Worm (Caenorhabditis elegans) whole organism, young adult: ENCODE measurements around the gene nhr-19.

ENCODE experiments used
- B0261.1 ChIP-seq: sonication (generic microtip); optimal IDR thresholded peaks from 2 replicates; lab custom pipeline; 2016; ENCODE audit warnings: mild to moderate bottlenecking, missing genetic modification characterization, moderate library complexity, missing compliant biosample characterization
- B0336.3 ChIP-seq: fragments of 200-800 bp; sonication (Bioruptor generic); IDR thresholded peaks from 2 replicates; pipeline ENCODE4 v1.3.6; 2022; ENCODE audit warnings: missing genetic modification characterization, missing compliant biosample characterization
- D2030.7 ChIP-seq: fragments of 200-800 bp; sonication (Bioruptor generic); IDR thresholded peaks from 2 replicates; pipeline ENCODE4 v1.3.6; 2022; ENCODE audit warnings: missing genetic modification reagents, missing genetic modification characterization, missing compliant biosample characterization
- F23B12.7 ChIP-seq: sonication (generic microtip); optimal IDR thresholded peaks from 2 replicates; lab custom pipeline; 2017; ENCODE audit warnings: missing genetic modification characterization, mild to moderate bottlenecking, missing compliant biosample characterization, antibody characterized with exemption, moderate library complexity; ENCODE audit not compliant: insufficient read depth
- K11D2.4 ChIP-seq: fragments of 200-800 bp; sonication (Bioruptor generic); IDR thresholded peaks from 2 replicates; pipeline ENCODE4 v1.3.6; 2022; ENCODE audit warnings: missing genetic modification reagents, missing genetic modification characterization, missing compliant biosample characterization
- K12H6.12 ChIP-seq: fragments of 200-800 bp; sonication (Bioruptor generic); optimal IDR thresholded peaks from 2 replicates; lab custom pipeline; 2018; ENCODE audit warnings: mild to moderate bottlenecking, missing genetic modification characterization, missing compliant biosample characterization
- atf-7 ChIP-seq: sonication (generic microtip); optimal IDR thresholded peaks from 2 replicates; lab custom pipeline; 2017; ENCODE audit warnings: mild to moderate bottlenecking, missing genetic modification characterization, missing compliant biosample characterization
- attf-3 ChIP-seq: fragments of 200-800 bp; sonication (Bioruptor generic); conservative IDR thresholded peaks from 2 replicates; pipeline ENCODE4 v1.3.6; 2022; ENCODE audit warnings: missing genetic modification reagents, missing genetic modification characterization, missing compliant biosample characterization
- attf-5 ChIP-seq: fragments of 200-800 bp; sonication (Bioruptor generic); optimal IDR thresholded peaks from 2 replicates; lab custom pipeline; 2018; ENCODE audit warnings: mild to moderate bottlenecking, missing genetic modification characterization, missing compliant biosample characterization
- cebp-1 ChIP-seq, 2 experiments: fragments of 200-800 bp in 1 of 2; sonication (Bioruptor generic) in 1 of 2; sonication (generic microtip) in 1 of 2; IDR thresholded peaks in 1 of 2; optimal IDR thresholded peaks in 1 of 2; 2 replicates each; pipeline versions ENCODE4 v1.3.6 to Lab custom; 2017 to 2022; ENCODE audit warnings: missing compliant biosample characterization in 2 of 2, missing genetic modification characterization in 2 of 2, mild to moderate bottlenecking in 1 of 2, missing genetic modification reagents in 1 of 2, moderate library complexity in 1 of 2
- ceh-27 ChIP-seq: fragments of 200-800 bp; sonication (Bioruptor generic); optimal IDR thresholded peaks from 2 replicates; lab custom pipeline; 2018; ENCODE audit warnings: mild to moderate bottlenecking, missing genetic modification characterization, moderate library complexity, missing compliant biosample characterization
- ceh-40 ChIP-seq: fragments of 200-800 bp; sonication (Bioruptor generic); IDR thresholded peaks from 2 replicates; pipeline ENCODE4 v1.3.6; 2022; ENCODE audit warnings: missing genetic modification characterization, missing compliant biosample characterization
- chd-7 ChIP-seq: sonication (generic microtip); optimal IDR thresholded peaks from 2 replicates; lab custom pipeline; 2016; ENCODE audit warnings: mild to moderate bottlenecking, missing genetic modification characterization, moderate library complexity, missing compliant biosample characterization
- die-1 ChIP-seq: sonication (generic microtip); optimal IDR thresholded peaks from 2 replicates; lab custom pipeline; 2016; ENCODE audit warnings: missing genotype, mild to moderate bottlenecking, missing genetic modification characterization, missing compliant biosample characterization
- dox-1 ChIP-seq: fragments of 200-800 bp; sonication (Bioruptor generic); IDR thresholded peaks from 2 replicates; pipeline ENCODE4 v1.3.6; 2022; ENCODE audit warnings: missing genetic modification reagents, missing genetic modification characterization, missing compliant biosample characterization
- dpff-1 ChIP-seq: sonication (generic microtip); optimal IDR thresholded peaks from 2 replicates; lab custom pipeline; 2017; ENCODE audit warnings: mild to moderate bottlenecking, missing genetic modification characterization, missing compliant biosample characterization
- egrh-3 ChIP-seq: fragments of 200-800 bp; sonication (Bioruptor generic); IDR thresholded peaks from 2 replicates; pipeline ENCODE4 v1.3.6; 2022; ENCODE audit warnings: missing genetic modification reagents, missing genetic modification characterization, missing compliant biosample characterization
- gei-17 ChIP-seq: fragments of 200-800 bp; sonication (Bioruptor generic); optimal IDR thresholded peaks from 2 replicates; lab custom pipeline; 2018; ENCODE audit warnings: mild to moderate bottlenecking, missing genetic modification characterization, missing compliant biosample characterization
- hmg-1.2 ChIP-seq: fragments of 200-800 bp; sonication (Bioruptor generic); IDR thresholded peaks from 2 replicates; pipeline ENCODE4 v1.3.6; 2022; ENCODE audit warnings: missing genetic modification reagents, missing genetic modification characterization, missing compliant biosample characterization
- let-526 ChIP-seq: fragments of 200-800 bp; sonication (Bioruptor generic); IDR thresholded peaks from 2 replicates; pipeline ENCODE4 v1.3.6; 2022; ENCODE audit warnings: missing genetic modification reagents, missing genetic modification characterization, missing compliant biosample characterization
- lin-26 ChIP-seq: fragments of 200-800 bp; sonication (Bioruptor generic); IDR thresholded peaks from 2 replicates; pipeline ENCODE4 v1.3.6; 2022; ENCODE audit warnings: missing genetic modification reagents, missing genetic modification characterization, missing compliant biosample characterization
- lin-35 ChIP-seq, 3 experiments: fragments of 150-350 bp in 2 of 3; sonication (generic microtip) in 1 of 3; optimal IDR thresholded peaks; 2 replicates each; lab custom pipeline; 2014 to 2018; ENCODE audit warnings: missing biosample characterization in 3 of 3, missing genetic modification characterization in 3 of 3, missing genetic modification reagents in 3 of 3
- lin-40 ChIP-seq: sonication (generic microtip); optimal IDR thresholded peaks from 2 replicates; lab custom pipeline; 2016; ENCODE audit warnings: missing genetic modification characterization, mild to moderate bottlenecking, missing compliant biosample characterization, missing genotype, missing genetic modification reagents
- lin-54 ChIP-seq: fragments of 200-800 bp; sonication (Bioruptor generic); optimal IDR thresholded peaks from 2 replicates; lab custom pipeline; 2018; ENCODE audit warnings: mild to moderate bottlenecking, missing genetic modification characterization, missing compliant biosample characterization
- mcd-1 ChIP-seq: fragments of 200-800 bp; sonication (Bioruptor generic); IDR thresholded peaks from 2 replicates; pipeline ENCODE4 v1.3.6; 2022; ENCODE audit warnings: missing genetic modification reagents, missing genetic modification characterization, missing compliant biosample characterization
- mes-4 ChIP-seq: sonication (generic microtip); optimal IDR thresholded peaks from 2 replicates; lab custom pipeline; 2016; ENCODE audit warnings: missing genotype, missing genetic modification characterization, missing compliant biosample characterization
- nfyb-1 ChIP-seq: fragments of 200-800 bp; sonication (Bioruptor generic); IDR thresholded peaks from 2 replicates; pipeline ENCODE4 v1.3.6; 2022; ENCODE audit warnings: missing genetic modification reagents, missing genetic modification characterization, missing compliant biosample characterization
- nhr-27 ChIP-seq: fragments of 200-800 bp; sonication (Bioruptor generic); optimal IDR thresholded peaks from 2 replicates; lab custom pipeline; 2018; ENCODE audit warnings: mild to moderate bottlenecking, missing genetic modification characterization, moderate library complexity, missing compliant biosample characterization
- nhr-80 ChIP-seq: sonication (generic microtip); optimal IDR thresholded peaks from 2 replicates; lab custom pipeline; 2016; ENCODE audit warnings: missing genetic modification characterization, missing compliant biosample characterization
- pbrm-1 ChIP-seq: fragments of 200-800 bp; sonication (Bioruptor generic); IDR thresholded peaks from 2 replicates; pipeline ENCODE4 v1.3.6; 2022; ENCODE audit warnings: missing genetic modification reagents, missing genetic modification characterization, missing compliant biosample characterization
- rcor-1 ChIP-seq: fragments of 200-800 bp; sonication (Bioruptor generic); IDR thresholded peaks from 2 replicates; pipeline ENCODE4 v1.3.6; 2022; ENCODE audit warnings: missing genetic modification reagents, missing genetic modification characterization, missing compliant biosample characterization
- repo-1 ChIP-seq: sonication (generic microtip); optimal IDR thresholded peaks from 2 replicates; lab custom pipeline; 2017; ENCODE audit warnings: mild to moderate bottlenecking, missing genetic modification characterization, missing compliant biosample characterization
- sea-2 ChIP-seq: fragments of 200-800 bp; sonication (Bioruptor generic); IDR thresholded peaks from 2 replicates; pipeline ENCODE4 v1.3.6; 2022; ENCODE audit warnings: missing genetic modification characterization, missing compliant biosample characterization
- snpc-1.1 ChIP-seq: sonication (generic microtip); optimal IDR thresholded peaks from 2 replicates; lab custom pipeline; 2017; ENCODE audit warnings: missing genetic modification characterization, mild to moderate bottlenecking, missing compliant biosample characterization, antibody characterized with exemption, moderate library complexity, missing genotype, missing genetic modification reagents; ENCODE audit not compliant: insufficient read depth
- snpc-1.3 ChIP-seq: sonication (generic microtip); optimal IDR thresholded peaks from 2 replicates; lab custom pipeline; 2017; ENCODE audit warnings: missing genetic modification characterization, mild to moderate bottlenecking, missing compliant biosample characterization, antibody characterized with exemption, moderate library complexity, missing genotype, missing genetic modification reagents; ENCODE audit not compliant: insufficient read depth
- snpc-4 ChIP-seq, 5 experiments: fragments of 150-350 bp in 1 of 5; sonication (generic microtip) in 4 of 5; optimal IDR thresholded peaks; 2 replicates each; lab custom pipeline; 2014 to 2018; ENCODE audit warnings: missing genetic modification characterization in 5 of 5, missing biosample characterization in 3 of 5, antibody characterized with exemption in 2 of 5, mild to moderate bottlenecking in 2 of 5, missing compliant biosample characterization in 2 of 5, missing genotype in 2 of 5, moderate library complexity in 2 of 5, missing genetic modification reagents in 1 of 5
- somi-1 ChIP-seq: fragments of 200-800 bp; sonication (Bioruptor generic); optimal IDR thresholded peaks from 2 replicates; lab custom pipeline; 2018; ENCODE audit warnings: mild to moderate bottlenecking, missing genetic modification characterization, missing compliant biosample characterization
- tbx-9 ChIP-seq: sonication (generic microtip); optimal IDR thresholded peaks from 2 replicates; lab custom pipeline; 2016; ENCODE audit warnings: borderline replicate concordance, missing genetic modification characterization, inconsistent platforms, missing compliant biosample characterization
- unc-62 ChIP-seq: fragments of 150-350 bp; optimal IDR thresholded peaks from 2 replicates; lab custom pipeline; 2014; ENCODE audit warnings: missing biosample characterization, missing genetic modification reagents, missing genetic modification characterization
- zfh-2 ChIP-seq: fragments of 200-800 bp; sonication (Bioruptor generic); conservative IDR thresholded peaks from 2 replicates; pipeline ENCODE4 v1.3.6; 2022; ENCODE audit warnings: missing genetic modification reagents, missing genetic modification characterization, missing compliant biosample characterization
- ztf-18 ChIP-seq: sonication (generic microtip); optimal IDR thresholded peaks from 2 replicates; lab custom pipeline; 2016; ENCODE audit warnings: missing genotype, mild to moderate bottlenecking, missing genetic modification characterization, missing compliant biosample characterization

Gene nhr-19

ce11 chrII:9646928-9647838 is 41.9 kb upstream of the nhr-19 start, which contains the start of gene sqv-8 (continued):
- no peak for TF ChIP-seq mes-4 (tag; lab: Kevin White, UChicago)
- TF ChIP-seq snpc-1.3: peak; percentile 70
- TF ChIP-seq dox-1 (GFP tag; lab: Robert Waterston, UW): 0 out of 2 replicates have a peak, but pooled peaks have one; percentile 17
- TF ChIP-seq D2030.7: peak; percentile 62; the same call in 1 of the 2 replicates
- no peak for TF ChIP-seq lin-35 (GFP tag; optimal IDR thresholded peaks at IDR 0.05; lab: Kevin White, UChicago)
- TF ChIP-seq ztf-18 (tag; lab: Kevin White, UChicago): no peak
- no peak for TF ChIP-seq ceh-27 (GFP tag; lab: Kevin White, UChicago)
- TF ChIP-seq tbx-9 (tag; lab: Kevin White, UChicago): no peak
- no peak for TF ChIP-seq B0261.1
- TF ChIP-seq F23B12.7 (tag; lab: Kevin White, UChicago): peak; percentile 12
- TF ChIP-seq nhr-80: peak; percentile 65
- TF ChIP-seq die-1 (tag; lab: Kevin White, UChicago): no peak
- TF ChIP-seq, all 124 proteins: peak for 18

DNA sequence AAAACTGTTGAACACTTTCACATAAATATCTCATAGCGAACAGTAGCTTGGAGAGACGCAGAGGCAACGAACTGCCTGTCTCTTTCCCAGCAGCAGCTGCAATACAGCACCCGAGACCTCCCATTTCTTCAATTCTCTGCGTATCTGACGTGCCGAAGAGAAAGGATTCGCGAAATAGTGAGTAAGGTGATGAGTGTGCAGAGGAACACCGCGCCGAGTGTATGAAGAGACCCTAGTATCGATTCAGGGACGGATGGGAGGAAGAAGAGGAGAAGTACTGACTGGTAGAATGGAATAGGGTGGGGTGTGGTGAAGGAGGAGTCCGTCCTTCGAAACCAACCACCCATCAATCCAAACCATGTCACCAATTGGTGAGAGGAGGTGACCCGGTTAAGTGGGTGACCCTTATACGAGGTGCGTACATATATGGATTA is 40.8 kb upstream of the nhr-19 start:
- TF ChIP-seq D2030.7 (no peak), lin-35 (GFP tag; optimal IDR thresholded peaks at IDR 0.05; lab: Kevin White, UChicago) (peak in 1 of 3 experiments; percentile 51), egrh-3 (GFP tag; lab: Robert Waterston, UW) (peak; percentile 46; the same call in 1 of the 2 replicates), let-526 (GFP tag; lab: Robert Waterston, UW) (no peak), pbrm-1 (GFP tag; lab: Robert Waterston, UW) (peak; percentile 21; the same call in 1 of the 2 replicates), nfyb-1 (GFP tag; lab: Robert Waterston, UW) (peak; percentile 64; the same call in 1 of the 2 replicates), chd-7 (tag; lab: Kevin White, UChicago) (peak; percentile 45), repo-1 (tag; lab: Kevin White, UChicago) (no peak), dox-1 (GFP tag; lab: Robert Waterston, UW) (peak; percentile 58; the same call in 1 of the 2 replicates), lin-26 (peak; percentile 68; the same call in 1 of the 2 replicates), lin-54 (peak; percentile 37), somi-1 (GFP tag; lab: Kevin White, UChicago) (peak; percentile 48), nhr-80 (peak; percentile 41), lin-40 (tag; lab: Kevin White, UChicago) (peak; percentile 66), K12H6.12 (tag; lab: Kevin White, UChicago) (peak; percentile 61), zfh-2 (GFP tag; lab: Robert Waterston, UW) (peak; percentile 91), atf-7 (tag; lab: Kevin White, UChicago) (no peak), ceh-40 (GFP tag; lab: Robert Waterston, UW) (no peak), rcor-1 (GFP tag; lab: Robert Waterston, UW) (peak; percentile 65; the same call in 1 of the 2 replicates), attf-3 (peak; percentile 26; the same call in 1 of the 2 replicates), snpc-1.1 (tag; lab: Kevin White, UChicago) (no peak), B0336.3 (GFP tag; lab: Robert Waterston, UW) (peak; percentile 16; the same call in 1 of the 2 replicates), hmg-1.2 (peak; percentile 78), attf-5 (GFP tag; lab: Kevin White, UChicago) (peak; percentile 67), tbx-9 (tag; lab: Kevin White, UChicago) (no peak), ceh-27 (GFP tag; lab: Kevin White, UChicago) (peak; percentile 70), dpff-1 (tag; lab: Kevin White, UChicago) (no peak), K11D2.4 (0 out of 2 replicates have a peak, but pooled peaks have one; percentile 42), mcd-1 (GFP tag; lab: Robert Waterston, UW) (peak; percentile 60), cebp-1 (GFP tag; IDR thresholded peaks at IDR 0.05; lab: Robert Waterston, UW) (no peak), cebp-1 (tag; optimal IDR thresholded peaks at IDR 0.05; lab: Kevin White, UChicago) (peak; percentile 64), nhr-27 (peak; percentile 10), sea-2 (0 out of 2 replicates have a peak, but pooled peaks have one; percentile 31), unc-62 (GFP tag; lab: Kevin White, UChicago) (peak; percentile 7), gei-17 (GFP tag; lab: Kevin White, UChicago) (peak; percentile 18), snpc-4 (GFP tag; optimal IDR thresholded peaks at IDR 0.05; lab: Kevin White, UChicago) (no peak), snpc-4 (tag; optimal IDR thresholded peaks at IDR 0.05; lab: Kevin White, UChicago) (peak in 2 of 4 experiments; percentile 4 to 35)
